Worm (Caenorhabditis elegans): ENCODE data around the gene Y43F8C.17.

The Y43F8C.17 gene

ce11 chrV:19741651-19742050 lies 25.7 kb downstream of the Y43F8C.17 start, which contains the start of gene W04E12.3:
TSS of gene W04E12.3 (plus strand) at chrV:19741951.
- TF ChIP-seq ceh-44 (GFP tag; IDR thresholded peaks at IDR 0.05) (no peak), ZK546.5 (tag; optimal IDR thresholded peaks at IDR 0.05) (no peak), mes-2 (tag; optimal IDR thresholded peaks at IDR 0.05; ENCODE audit: poor library complexity, severe bottlenecking) (no peak), dve-1 (tag; optimal IDR thresholded peaks at IDR 0.05; ENCODE audit: insufficient read depth) (no peak), nhr-102 (tag; optimal IDR thresholded peaks at IDR 0.05) (no peak), lin-29 (GFP tag; IDR thresholded peaks at IDR 0.05) (no peak), Y75B8A.6 (GFP tag; IDR thresholded peaks at IDR 0.05) (no peak), nhr-77 (tag; optimal IDR thresholded peaks at IDR 0.05) (no peak), ama-1 (optimal IDR thresholded peaks at IDR 0.05) (no peak), aly-2 (tag; optimal IDR thresholded peaks at IDR 0.05) (no peak), unc-39 (tag; optimal IDR thresholded peaks at IDR 0.05) (no peak), nhr-6 (tag; optimal IDR thresholded peaks at IDR 0.05) (no peak)

- no peak for TF ChIP-seq dmd-9 (GFP tag; IDR thresholded peaks at IDR 0.05)
- TF ChIP-seq daf-8 (GFP tag; IDR thresholded peaks at IDR 0.05), result no peak
Observed at ce11 chrV:19743305-19743704, 27.4 kb downstream of the Y43F8C.17 start, which contains the start of gene W04E12.4. TSS of gene W04E12.4 (plus strand) at chrV:19743605.

- peak; percentile 55; the same call in 1 of the 2 replicates for TF ChIP-seq set-16 (GFP tag; IDR thresholded peaks at IDR 0.05)
- TF ChIP-seq php-3 (GFP tag; IDR thresholded peaks at IDR 0.05), result 0 out of 2 replicates have a peak, but pooled peaks have one; percentile 23
- TF ChIP-seq nhr-28 (tag; optimal IDR thresholded peaks at IDR 0.05), result no peak
Observed at ce11 chrV:19743794-19744193, 27.8 kb downstream of the Y43F8C.17 start.

- peak; percentile 76 for TF ChIP-seq ceh-28 (tag; optimal IDR thresholded peaks at IDR 0.05)
- no peak for TF ChIP-seq spr-1 (tag; optimal IDR thresholded peaks at IDR 0.05)
Observed at ce11 chrV:19744210-19744609, 28.3 kb downstream of the Y43F8C.17 start.

- no peak for TF ChIP-seq ces-1 (GFP tag; optimal IDR thresholded peaks at IDR 0.05)
- TF ChIP-seq arid-1 (GFP tag; conservative IDR thresholded peaks at IDR 0.05), result no peak
- no peak for TF ChIP-seq mep-1 (tag; optimal IDR thresholded peaks at IDR 0.05)
- TF ChIP-seq zag-1 (tag; optimal IDR thresholded peaks at IDR 0.05), result no peak
- TF ChIP-seq jun-1 (tag; optimal IDR thresholded peaks at IDR 0.05), result no peak
- TF ChIP-seq pqm-1 (tag; optimal IDR thresholded peaks at IDR 0.05), result no peak
- no peak for TF ChIP-seq zip-2 (tag; optimal IDR thresholded peaks at IDR 0.05)
Observed at ce11 chrV:19745852-19746251, 29.9 kb downstream of the Y43F8C.17 start, which contains the start of gene W04E12.5. TSS of gene W04E12.5 (plus strand) at chrV:19746152.

ce11 chrV:19747144-19747543 lies 31.2 kb downstream of the Y43F8C.17 start:
- TF ChIP-seq R02D3.7 (tag; optimal IDR thresholded peaks at IDR 0.05), result no peak
- 0 out of 2 replicates have a peak, but pooled peaks have one; percentile 33 for TF ChIP-seq php-3 (GFP tag; IDR thresholded peaks at IDR 0.05)

- no peak for TF ChIP-seq F10B5.3 (tag; optimal IDR thresholded peaks at IDR 0.05)
- no peak for TF ChIP-seq dmd-8 (GFP tag; IDR thresholded peaks at IDR 0.05)
- TF ChIP-seq daf-19 (GFP tag; conservative IDR thresholded peaks at IDR 0.05), result no peak
- no peak for TF ChIP-seq aha-1 (tag)
- TF ChIP-seq vab-7 (GFP tag; IDR thresholded peaks at IDR 0.05), result no peak
- TF ChIP-seq saeg-2 (GFP tag; IDR thresholded peaks at IDR 0.05), result no peak
- no peak for TF ChIP-seq ceh-62 (tag; optimal IDR thresholded peaks at IDR 0.05)
- peak; percentile 46 for TF ChIP-seq hlh-11 (tag; optimal IDR thresholded peaks at IDR 0.05)
- no peak for TF ChIP-seq pha-4 (GFP tag; IDR thresholded peaks at IDR 0.05)
- TF ChIP-seq pha-4 (tag; optimal IDR thresholded peaks at IDR 0.05), result no peak
- TF ChIP-seq duxl-1 (tag; optimal IDR thresholded peaks at IDR 0.05; ENCODE audit: poor library complexity), result no peak
- no peak for TF ChIP-seq dmd-9 (GFP tag; IDR thresholded peaks at IDR 0.05)
- TF ChIP-seq tra-1 (GFP tag; IDR thresholded peaks at IDR 0.05), result no peak
- no peak for TF ChIP-seq hmg-1.1 (GFP tag; IDR thresholded peaks at IDR 0.05)
- no peak for TF ChIP-seq unc-130 (GFP tag; optimal IDR thresholded peaks at IDR 0.05)
- TF ChIP-seq daf-16 (GFP tag; optimal IDR thresholded peaks at IDR 0.05), result no peak
- peak; percentile 73 for TF ChIP-seq daf-16 (tag; optimal IDR thresholded peaks at IDR 0.05)
Observed at ce11 chrV:19751124-19751523, 35.2 kb downstream of the Y43F8C.17 start, which contains the start of gene clec-49. TSS of gene clec-49 (minus strand) at chrV:19751226.

All from whole organism, L4 larva.